Fruit fly (Drosophila melanogaster) whole organism, embryonic: Measurements from ENCODE around the gene CG33158.

Experiments used
- Antp ChIP-seq: fragments of 200-800 bp; sonication (Bioruptor generic); optimal IDR thresholded peaks from 3 replicates; lab custom pipeline; 2016; ENCODE audit warnings: missing biosample characterization, missing genetic modification characterization
- Asciz ChIP-seq: fragments of 200-800 bp; sonication (Bioruptor generic); optimal IDR thresholded peaks from 2 replicates; lab custom pipeline; 2017; ENCODE audit warnings: missing biosample characterization, mild to moderate bottlenecking, missing genetic modification characterization, missing genetic modification reagents
- Atf3 ChIP-seq: fragments of 200-800 bp; sonication (Bioruptor generic); optimal IDR thresholded peaks from 3 replicates; lab custom pipeline; 2016; ENCODE audit warnings: missing biosample characterization, missing genetic modification characterization
- Blimp-1 ChIP-seq: fragments of 200-800 bp; sonication (Bioruptor generic); optimal IDR thresholded peaks from 3 replicates; lab custom pipeline; 2018; ENCODE audit warnings: missing biosample characterization, missing genetic modification characterization, mild to moderate bottlenecking, moderate library complexity, missing genetic modification reagents
- BtbVII ChIP-seq: fragments of 200-800 bp; sonication (Bioruptor generic); optimal IDR thresholded peaks from 3 replicates; lab custom pipeline; 2017; ENCODE audit warnings: missing biosample characterization, mild to moderate bottlenecking, missing genetic modification characterization
- CG11085 ChIP-seq: fragments of 200-800 bp; sonication (Bioruptor generic); IDR thresholded peaks from 2 replicates; pipeline ENCODE4 v1.3.6; 2022; ENCODE audit warnings: missing biosample characterization, missing genetic modification characterization
- CG11456 ChIP-seq: fragments of 200-800 bp; sonication (Bioruptor generic); IDR thresholded peaks from 3 replicates; pipeline ENCODE4 v1.3.6; 2022; ENCODE audit warnings: missing biosample characterization, missing genetic modification characterization
- CG11504 ChIP-seq: fragments of 200-800 bp; sonication (Bioruptor generic); optimal IDR thresholded peaks from 3 replicates; lab custom pipeline; 2019; ENCODE audit warnings: missing biosample characterization, mild to moderate bottlenecking, missing genetic modification characterization, moderate library complexity
- CG14965 ChIP-seq: fragments of 200-800 bp; sonication (Bioruptor generic); optimal IDR thresholded peaks from 2 replicates; lab custom pipeline; 2016; ENCODE audit warnings: missing biosample characterization, missing genetic modification characterization, borderline replicate concordance
- CG17385 ChIP-seq: fragments of 200-800 bp; sonication (Bioruptor generic); optimal IDR thresholded peaks from 3 replicates; lab custom pipeline; 2018; ENCODE audit warnings: missing biosample characterization, mild to moderate bottlenecking, missing genetic modification characterization
- CG4820 ChIP-seq: fragments of 200-800 bp; sonication (Bioruptor generic); optimal IDR thresholded peaks from 3 replicates; lab custom pipeline; 2016; ENCODE audit warnings: missing biosample characterization, missing genetic modification characterization
- CG6683 ChIP-seq: fragments of 200-800 bp; sonication (Bioruptor generic); optimal IDR thresholded peaks from 2 replicates; lab custom pipeline; 2017; ENCODE audit warnings: missing biosample characterization, mild to moderate bottlenecking, missing genetic modification characterization, missing genetic modification reagents
- CG6813 ChIP-seq: fragments of 200-800 bp; sonication (Bioruptor generic); optimal IDR thresholded peaks from 2 replicates; lab custom pipeline; 2017; ENCODE audit warnings: missing biosample characterization, missing genetic modification characterization, mild to moderate bottlenecking, moderate library complexity, missing genetic modification reagents
- CG8281 ChIP-seq: fragments of 200-800 bp; sonication (Bioruptor generic); optimal IDR thresholded peaks from 2 replicates; lab custom pipeline; 2018; ENCODE audit warnings: missing biosample characterization, mild to moderate bottlenecking, missing genetic modification characterization, moderate library complexity
- CG8290 ChIP-seq, 3 experiments: fragments of 200-800 bp; sonication (Bioruptor generic); optimal IDR thresholded peaks; 2 replicates each; lab custom pipeline; 2016 to 2019; ENCODE audit warnings: missing biosample characterization in 3 of 3, missing genetic modification characterization in 3 of 3, mild to moderate bottlenecking in 2 of 3, moderate library complexity in 1 of 3
- CoRest ChIP-seq: fragments of 200-800 bp; sonication (Bioruptor generic); optimal IDR thresholded peaks from 3 replicates; lab custom pipeline; 2018; ENCODE audit warnings: missing biosample characterization, mild to moderate bottlenecking, missing genetic modification characterization, moderate library complexity
- Dll ChIP-seq: fragments of 200-800 bp; sonication (Bioruptor generic); IDR thresholded peaks from 4 replicates; pipeline ENCODE4 v1.3.6; 2022; ENCODE audit warnings: missing biosample characterization, missing genetic modification characterization; ENCODE audit not compliant: partially characterized antibody
- Doc3 ChIP-seq: fragments of 200-800 bp; sonication (Bioruptor generic); IDR thresholded peaks from 3 replicates; pipeline ENCODE4 v1.3.6; 2022; ENCODE audit warnings: missing biosample characterization, missing genetic modification characterization; ENCODE audit not compliant: partially characterized antibody
- E2f2 ChIP-seq: fragments of 200-800 bp; sonication (Bioruptor generic); IDR thresholded peaks from 2 replicates; pipeline ENCODE4 v1.3.6; 2022; ENCODE audit warnings: missing biosample characterization, missing genetic modification characterization
- Ets97D ChIP-seq: fragments of 200-800 bp; sonication (Bioruptor generic); optimal IDR thresholded peaks from 3 replicates; lab custom pipeline; 2016; ENCODE audit warnings: missing biosample characterization, missing genetic modification characterization
- HmgD ChIP-seq: fragments of 200-800 bp; sonication (Bioruptor generic); optimal IDR thresholded peaks from 3 replicates; lab custom pipeline; 2016; ENCODE audit warnings: missing biosample characterization, missing genetic modification characterization
- Hmx ChIP-seq: fragments of 200-800 bp; sonication (Bioruptor generic); optimal IDR thresholded peaks from 2 replicates; lab custom pipeline; 2016; ENCODE audit warnings: missing biosample characterization, missing genetic modification characterization
- Lhr ChIP-seq: fragments of 200-800 bp; sonication (Bioruptor generic); optimal IDR thresholded peaks from 3 replicates; lab custom pipeline; 2017; ENCODE audit warnings: mild to moderate bottlenecking, missing biosample characterization, missing genetic modification reagents, missing genetic modification characterization
- al ChIP-seq: fragments of 200-800 bp; sonication (Bioruptor generic); IDR thresholded peaks from 2 replicates; pipeline ENCODE4 v1.3.6; 2022; ENCODE audit warnings: missing biosample characterization, missing genetic modification characterization
- ash1 ChIP-seq: fragments of 200-800 bp; sonication (Bioruptor generic); optimal IDR thresholded peaks from 2 replicates; lab custom pipeline; 2018; ENCODE audit warnings: missing biosample characterization, mild to moderate bottlenecking, missing genetic modification characterization
- ato ChIP-seq: fragments of 200-800 bp; sonication (Bioruptor generic); IDR thresholded peaks from 2 replicates; pipeline ENCODE4 v1.3.6; 2022; ENCODE audit warnings: missing biosample characterization, missing genetic modification characterization; ENCODE audit not compliant: partially characterized antibody
- cas ChIP-seq: fragments of 200-800 bp; sonication (Bioruptor generic); IDR thresholded peaks from 2 replicates; pipeline ENCODE4 v1.3.6; 2022; ENCODE audit warnings: missing biosample characterization, missing genetic modification characterization
- chif ChIP-seq, 2 experiments: fragments of 200-800 bp; sonication (Bioruptor generic); optimal IDR thresholded peaks; 3 replicates each; lab custom pipeline; 2016; ENCODE audit warnings: missing biosample characterization in 2 of 2, missing genetic modification characterization in 2 of 2
- dati ChIP-seq: fragments of 200-800 bp; sonication (Bioruptor generic); IDR thresholded peaks from 2 replicates; pipeline ENCODE4 v1.3.6; 2022; ENCODE audit warnings: missing biosample characterization, missing genetic modification characterization
- en ChIP-seq: fragments of 200-800 bp; sonication (Bioruptor generic); optimal IDR thresholded peaks from 2 replicates; lab custom pipeline; 2016; ENCODE audit warnings: missing biosample characterization, missing genetic modification characterization
- fu2 ChIP-seq: fragments of 200-800 bp; sonication (Bioruptor generic); optimal IDR thresholded peaks from 2 replicates; lab custom pipeline; 2016; ENCODE audit warnings: missing biosample characterization, missing genetic modification characterization
- gem ChIP-seq: fragments of 200-800 bp; sonication (Bioruptor generic); optimal IDR thresholded peaks from 2 replicates; lab custom pipeline; 2019; ENCODE audit warnings: missing biosample characterization, mild to moderate bottlenecking, missing genetic modification characterization, moderate library complexity
- gro ChIP-seq: fragments of 200-800 bp; sonication (Bioruptor generic); optimal IDR thresholded peaks from 2 replicates; lab custom pipeline; 2016; ENCODE audit warnings: missing biosample characterization, missing genetic modification characterization
- h ChIP-seq: fragments of >200 bp; optimal IDR thresholded peaks from 2 replicates; lab custom pipeline; 2017
- kah ChIP-seq: fragments of 200-800 bp; sonication (Bioruptor generic); optimal IDR thresholded peaks from 2 replicates; lab custom pipeline; 2018; ENCODE audit warnings: missing biosample characterization, mild to moderate bottlenecking, missing genetic modification characterization
- lov ChIP-seq, 2 experiments: fragments of 200-800 bp in 1 of 2; fragments of >200 bp in 1 of 2; sonication (Bioruptor generic) in 1 of 2; IDR thresholded peaks in 1 of 2; optimal IDR thresholded peaks in 1 of 2; 2 replicates in 1 of 2; 3 replicates in 1 of 2; pipeline versions ENCODE4 v1.3.6 to Lab custom; 2017 to 2022; ENCODE audit warnings: missing biosample characterization in 1 of 2, missing genetic modification characterization in 1 of 2
- nerfin-2 ChIP-seq: fragments of 200-800 bp; sonication (Bioruptor generic); IDR thresholded peaks from 2 replicates; pipeline ENCODE4 v1.3.6; 2022; ENCODE audit warnings: missing biosample characterization, missing genetic modification characterization; ENCODE audit not compliant: partially characterized antibody
- p53 ChIP-seq: fragments of 200-800 bp; sonication (Bioruptor generic); optimal IDR thresholded peaks from 2 replicates; lab custom pipeline; 2016; ENCODE audit warnings: missing biosample characterization, missing genetic modification characterization
- ro ChIP-seq: fragments of 200-800 bp; sonication (Bioruptor generic); IDR thresholded peaks from 2 replicates; pipeline ENCODE4 v1.3.6; 2022; ENCODE audit warnings: missing biosample characterization, missing genetic modification characterization
- run ChIP-seq: fragments of 200-800 bp; sonication (Bioruptor generic); optimal IDR thresholded peaks from 3 replicates; lab custom pipeline; 2018; ENCODE audit warnings: missing biosample characterization, mild to moderate bottlenecking, missing genetic modification characterization
- schlank ChIP-seq: fragments of 200-800 bp; sonication (Bioruptor generic); optimal IDR thresholded peaks from 2 replicates; lab custom pipeline; 2018; ENCODE audit warnings: missing biosample characterization, mild to moderate bottlenecking, missing genetic modification characterization
- shn ChIP-seq: fragments of 200-800 bp; sonication (Bioruptor generic); optimal IDR thresholded peaks from 3 replicates; lab custom pipeline; 2016; ENCODE audit warnings: missing biosample characterization, missing genetic modification characterization
- sim ChIP-seq: fragments of 200-800 bp; sonication (Bioruptor generic); IDR thresholded peaks from 2 replicates; pipeline ENCODE4 v1.3.6; 2022; ENCODE audit warnings: missing biosample characterization, missing genetic modification characterization
- sqz ChIP-seq: fragments of 200-800 bp; sonication (Bioruptor generic); optimal IDR thresholded peaks from 3 replicates; lab custom pipeline; 2018; ENCODE audit warnings: missing biosample characterization, mild to moderate bottlenecking, missing genetic modification characterization
- unpg ChIP-seq: fragments of 200-800 bp; sonication (Bioruptor generic); optimal IDR thresholded peaks from 3 replicates; lab custom pipeline; 2018; ENCODE audit warnings: missing biosample characterization, mild to moderate bottlenecking, missing genetic modification characterization, moderate library complexity
- z ChIP-seq: fragments of 200-800 bp; sonication (Bioruptor generic); IDR thresholded peaks from 3 replicates; pipeline ENCODE4 v1.3.6; 2022; ENCODE audit warnings: missing biosample characterization, missing genetic modification characterization
- zen ChIP-seq: fragments of 200-800 bp; sonication (Bioruptor generic); optimal IDR thresholded peaks from 3 replicates; lab custom pipeline; 2018; ENCODE audit warnings: missing biosample characterization, mild to moderate bottlenecking, missing genetic modification characterization, moderate library complexity

CG33158 gene

dm6 chr3L:16483524-16484370 is 64.3 kb downstream of the CG33158 start, which contains the start of gene aos (continued):
- TF ChIP-seq lov (optimal IDR thresholded peaks at IDR 0.05; lab: Kevin White, UChicago) = no peak
- peak; percentile 4; the same call in 1 of the 3 replicates for TF ChIP-seq lov (GFP tag; IDR thresholded peaks at IDR 0.05; lab: Robert Waterston, UW)
- peak; percentile 47; the same call in 1 of the 2 replicates for TF ChIP-seq cas (GFP tag; lab: Robert Waterston, UW)
- no peak for TF ChIP-seq ash1
- peak; percentile 57 for TF ChIP-seq Antp (GFP tag; lab: Kevin White, UChicago)
- peak; percentile 88 for TF ChIP-seq CG6813 (GFP tag; lab: Kevin White, UChicago)
- TF ChIP-seq sqz (GFP tag; lab: Kevin White, UChicago) = peak; percentile 78
- peak; percentile 37 for TF ChIP-seq fu2 (GFP tag; lab: Kevin White, UChicago)
- no peak; the same call in 1 of the 2 replicates for TF ChIP-seq ro (GFP tag; lab: Robert Waterston, UW)
- TF ChIP-seq Blimp-1 (GFP tag; lab: Kevin White, UChicago) = peak; percentile 89
- peak; percentile 36; the same call in 2 of the 3 replicates for TF ChIP-seq CG11456
- TF ChIP-seq unpg (GFP tag; lab: Kevin White, UChicago) = peak; percentile 86
- TF ChIP-seq CoRest (tag; lab: Kevin White, UChicago) = peak; percentile 97
- peak; percentile 42 for TF ChIP-seq Lhr
- TF ChIP-seq CG8290 (GFP tag; optimal IDR thresholded peaks at IDR 0.05; lab: Kevin White, UChicago) = no peak
- peak in 1 of 2 experiments; percentile 47 for TF ChIP-seq CG8290 (tag; optimal IDR thresholded peaks at IDR 0.05; lab: Kevin White, UChicago)
- TF ChIP-seq Atf3 (GFP tag; lab: Kevin White, UChicago) = peak; percentile 59
- peak; percentile 66 for TF ChIP-seq CG8281 (tag; lab: Kevin White, UChicago)
- no peak for TF ChIP-seq Ets97D (GFP tag; lab: Kevin White, UChicago)
- no peak for TF ChIP-seq Doc3 (GFP tag; lab: Robert Waterston, UW)
- TF ChIP-seq Hmx (GFP tag; lab: Kevin White, UChicago) = no peak
- peak; percentile 28 for TF ChIP-seq shn (GFP tag; lab: Kevin White, UChicago)
- TF ChIP-seq gro (GFP tag; lab: Kevin White, UChicago) = no peak
- TF ChIP-seq p53 (GFP tag; lab: Kevin White, UChicago) = peak; percentile 28
- TF ChIP-seq en (GFP tag; lab: Kevin White, UChicago) = peak; percentile 35
- TF ChIP-seq h (lab: Kevin White, UChicago) = no peak
- TF ChIP-seq CG6683 (GFP tag; lab: Kevin White, UChicago) = peak; percentile 84
- TF ChIP-seq Asciz = peak; percentile 94
- peak; percentile 32 for TF ChIP-seq schlank (tag; lab: Kevin White, UChicago)
- peak; percentile 68 for TF ChIP-seq E2f2 (GFP tag; lab: Robert Waterston, UW)
- TF ChIP-seq CG11504 (tag; lab: Kevin White, UChicago) = peak; percentile 94
- peak; percentile 69 for TF ChIP-seq al
- TF ChIP-seq gem (tag; lab: Kevin White, UChicago) = peak; percentile 97
- 0 out of 2 replicates have a peak, but pooled peaks have one; percentile 27 for TF ChIP-seq ato (GFP tag; lab: Robert Waterston, UW)
- TF ChIP-seq CG17385 (GFP tag; lab: Kevin White, UChicago) = peak; percentile 88
- TF ChIP-seq zen (tag; lab: Kevin White, UChicago) = peak; percentile 89
- TF ChIP-seq HmgD (GFP tag; lab: Kevin White, UChicago) = no peak
- peak; percentile 91 for TF ChIP-seq CG4820 (GFP tag; lab: Kevin White, UChicago)
- no peak for TF ChIP-seq nerfin-2
- TF ChIP-seq CG11085 (GFP tag; lab: Robert Waterston, UW) = peak; percentile 54; the same call in 1 of the 2 replicates
- TF ChIP-seq Dll = no peak
- TF ChIP-seq dati (GFP tag; lab: Robert Waterston, UW) = no peak
- TF ChIP-seq kah (GFP tag; lab: Kevin White, UChicago) = peak; percentile 79
- peak; percentile 44 to 74 for TF ChIP-seq chif (GFP tag; optimal IDR thresholded peaks at IDR 0.05; lab: Kevin White, UChicago)
- TF ChIP-seq BtbVII (GFP tag; lab: Kevin White, UChicago) = peak; percentile 90
- TF ChIP-seq z (GFP tag; lab: Robert Waterston, UW) = no peak; the same call in 2 of the 3 replicates
- TF ChIP-seq run (tag; lab: Kevin White, UChicago) = peak; percentile 86
- TF ChIP-seq CG14965 (GFP tag; lab: Kevin White, UChicago) = no peak
- TF ChIP-seq sim (GFP tag; lab: Robert Waterston, UW) = peak; percentile 37; the same call in 1 of the 2 replicates
